Fruit fly (Drosophila melanogaster): ENCODE data around the gene CG34382.

DNA sequence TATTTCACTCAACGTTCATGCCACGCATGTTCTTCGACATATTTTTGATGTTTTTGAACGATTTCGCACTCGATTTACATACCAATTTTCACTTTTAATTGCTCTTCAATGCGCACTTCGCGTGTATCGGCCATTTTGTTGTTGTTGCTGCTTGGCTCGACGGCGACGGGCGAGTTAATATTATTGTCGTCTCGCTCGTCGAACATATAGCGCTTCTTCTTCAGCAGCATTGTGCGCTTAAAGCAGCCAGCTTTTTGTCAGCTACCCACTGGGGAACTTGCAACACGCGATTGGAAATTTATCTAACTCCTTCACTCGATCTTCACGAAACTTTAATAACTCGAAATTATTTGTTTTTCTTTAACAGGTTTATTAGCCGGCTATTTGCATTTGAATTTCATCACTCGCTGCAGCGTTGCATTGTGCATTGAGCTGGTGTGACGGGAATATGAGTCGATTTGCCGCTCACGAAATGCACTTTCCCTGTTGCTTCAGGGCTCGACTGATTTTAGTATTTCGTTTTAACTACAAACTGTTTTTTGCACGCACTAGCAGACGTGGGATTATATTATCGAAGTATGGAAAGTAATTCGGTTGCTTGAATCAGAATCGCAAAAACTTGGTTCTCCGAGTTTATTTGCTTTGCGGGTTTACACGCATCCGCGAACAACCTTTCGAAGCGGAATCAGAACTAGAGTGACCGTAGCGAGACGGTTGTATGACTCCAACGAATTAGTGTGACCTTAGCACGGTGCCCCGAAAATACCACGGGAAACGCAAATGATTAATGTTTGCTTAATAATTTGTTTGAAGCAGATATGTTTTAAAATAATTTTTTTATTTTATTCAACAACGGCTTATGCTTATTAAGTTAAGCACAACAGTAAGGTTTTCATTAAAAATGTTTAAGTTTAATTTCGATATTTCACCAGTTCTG, 23.9 kb upstream of the CG34382 start, which contains the start of gene RasGAP1:
- TF ChIP-seq zf30C (GFP tag; optimal IDR thresholded peaks at IDR 0.05) (no peak), Chrac-16 (GFP tag; optimal IDR thresholded peaks at IDR 0.05) (no peak), Dfd (GFP tag; optimal IDR thresholded peaks at IDR 0.05) (no peak), ato (GFP tag; IDR thresholded peaks at IDR 0.05; ENCODE audit: partially characterized antibody) (no peak; the same call in 1 of the 2 replicates), CG4424 (GFP tag; optimal IDR thresholded peaks at IDR 0.05) (no peak)
